Fruit fly (Drosophila melanogaster): ENCODE results near the gene fz.

DNA sequence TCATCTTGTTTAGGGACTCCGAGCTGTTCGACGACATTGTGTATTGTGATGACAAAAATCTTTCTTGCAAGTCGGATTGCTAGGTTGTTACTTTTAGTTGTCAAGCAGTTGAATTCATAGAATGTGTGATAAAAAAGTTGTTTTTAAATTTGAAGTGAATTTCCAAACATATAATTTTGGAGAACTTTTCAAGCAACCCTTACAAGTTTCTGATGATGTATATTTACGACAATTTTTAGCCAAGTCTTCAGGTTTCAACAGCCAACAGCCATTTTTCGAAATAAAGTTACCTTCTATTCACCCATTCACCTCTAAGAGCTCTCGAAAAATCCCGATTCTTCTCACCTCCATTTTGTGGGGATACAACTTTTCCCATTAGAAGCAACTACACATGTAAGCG lies 95.5 kb downstream of the fz start, which contains the start of gene CG13481:
- TF ChIP-seq Blimp-1 (GFP tag; optimal IDR thresholded peaks at IDR 0.05) (no peak), Ets96B (tag; optimal IDR thresholded peaks at IDR 0.05) (no peak), Ets21C (GFP tag; optimal IDR thresholded peaks at IDR 0.05) (no peak), Lpt (GFP tag; optimal IDR thresholded peaks at IDR 0.05) (no peak)

Measured in whole organism, prepupa.